Fruit fly (Drosophila melanogaster) whole organism, embryonic: ENCODE results near the gene CG12194.

Experiments used
- BEAF-32 ChIP-seq: fragments of 200-800 bp; sonication (Bioruptor generic); optimal IDR thresholded peaks from 3 replicates; lab custom pipeline; 2017; ENCODE audit warnings: missing biosample characterization, missing genetic modification characterization, mild to moderate bottlenecking, moderate library complexity, missing genetic modification reagents
- Bdp1 ChIP-seq: fragments of 200-800 bp; sonication (Bioruptor generic); optimal IDR thresholded peaks from 3 replicates; lab custom pipeline; 2016; ENCODE audit warnings: missing biosample characterization, missing genetic modification characterization
- Bgb ChIP-seq: fragments of 200-800 bp; sonication (Bioruptor generic); IDR thresholded peaks from 2 replicates; pipeline ENCODE4 v1.3.6; 2022; ENCODE audit warnings: missing biosample characterization, missing genetic modification characterization; ENCODE audit not compliant: partially characterized antibody
- C15 ChIP-seq: fragments of 200-800 bp; sonication (Bioruptor generic); IDR thresholded peaks from 3 replicates; pipeline ENCODE4 v1.3.6; 2022; ENCODE audit warnings: missing biosample characterization, missing genetic modification characterization
- CG10267 ChIP-seq: fragments of 200-800 bp; sonication (Bioruptor generic); optimal IDR thresholded peaks from 2 replicates; lab custom pipeline; 2018; ENCODE audit warnings: missing biosample characterization, mild to moderate bottlenecking, missing genetic modification characterization, moderate library complexity
- CG12391 ChIP-seq: fragments of 200-800 bp; sonication (Bioruptor generic); optimal IDR thresholded peaks from 3 replicates; lab custom pipeline; 2018; ENCODE audit warnings: missing biosample characterization, mild to moderate bottlenecking, missing genetic modification characterization, moderate library complexity
- CG14710 ChIP-seq: fragments of 200-800 bp; sonication (Bioruptor generic); optimal IDR thresholded peaks from 3 replicates; lab custom pipeline; 2019; ENCODE audit warnings: missing biosample characterization, mild to moderate bottlenecking, missing genetic modification characterization, moderate library complexity
- CG17829 ChIP-seq: fragments of 200-800 bp; optimal IDR thresholded peaks from 2 replicates; lab custom pipeline; 2019; ENCODE audit warnings: missing biosample characterization, mild to moderate bottlenecking, missing genetic modification characterization, moderate library complexity
- CG2116 ChIP-seq: fragments of 200-800 bp; sonication (Bioruptor generic); optimal IDR thresholded peaks from 3 replicates; lab custom pipeline; 2018; ENCODE audit warnings: missing biosample characterization, mild to moderate bottlenecking, missing genetic modification characterization
- CG31224 ChIP-seq: fragments of 200-800 bp; sonication (Bioruptor generic); IDR thresholded peaks from 2 replicates; pipeline ENCODE4 v1.3.6; 2022; ENCODE audit warnings: missing biosample characterization, missing genetic modification characterization
- CG33213 ChIP-seq: fragments of 200-800 bp; sonication (Bioruptor generic); optimal IDR thresholded peaks from 3 replicates; lab custom pipeline; 2016; ENCODE audit warnings: missing biosample characterization, missing genetic modification characterization
- CG34224 ChIP-seq: fragments of 200-800 bp; sonication (Bioruptor generic); IDR thresholded peaks from 3 replicates; pipeline ENCODE4 v1.3.6; 2022; ENCODE audit warnings: missing biosample characterization, missing genetic modification characterization; ENCODE audit not compliant: partially characterized antibody
- CG4328 ChIP-seq: fragments of 200-800 bp; sonication (Bioruptor generic); optimal IDR thresholded peaks from 3 replicates; lab custom pipeline; 2017; ENCODE audit warnings: missing biosample characterization, missing genetic modification reagents, missing genetic modification characterization
- CG4404 ChIP-seq: fragments of 200-800 bp; sonication (Bioruptor generic); IDR thresholded peaks from 2 replicates; pipeline ENCODE4 v1.3.6; 2022; ENCODE audit warnings: missing biosample characterization, missing genetic modification characterization
- CG6272 ChIP-seq: fragments of 200-800 bp; sonication (Bioruptor generic); IDR thresholded peaks from 2 replicates; pipeline ENCODE4 v1.3.6; 2022; ENCODE audit warnings: missing biosample characterization, missing genetic modification characterization
- CG6765 ChIP-seq: fragments of 200-800 bp; sonication (Bioruptor generic); optimal IDR thresholded peaks from 3 replicates; lab custom pipeline; 2017; ENCODE audit warnings: missing biosample characterization, mild to moderate bottlenecking, missing genetic modification characterization
- CG7928 ChIP-seq: fragments of 200-800 bp; sonication (Bioruptor generic); optimal IDR thresholded peaks from 2 replicates; lab custom pipeline; 2017; ENCODE audit warnings: missing biosample characterization, mild to moderate bottlenecking, missing genetic modification characterization
- CG7963 ChIP-seq: fragments of 200-800 bp; sonication (Bioruptor generic); IDR thresholded peaks from 3 replicates; pipeline ENCODE4 v1.3.6; 2022; ENCODE audit warnings: missing biosample characterization, missing genetic modification characterization; ENCODE audit not compliant: partially characterized antibody
- CG8765 ChIP-seq: fragments of 200-800 bp; sonication (Bioruptor generic); IDR thresholded peaks from 2 replicates; pipeline ENCODE4 v1.3.6; 2022; ENCODE audit warnings: missing biosample characterization, missing genetic modification characterization
- CG9797 ChIP-seq: fragments of 200-800 bp; sonication (Bioruptor generic); optimal IDR thresholded peaks from 3 replicates; lab custom pipeline; 2018; ENCODE audit warnings: missing biosample characterization, mild to moderate bottlenecking, missing genetic modification characterization
- D ChIP-seq, 2 experiments: fragments of 200-800 bp in 1 of 2; fragments of >200 bp in 1 of 2; sonication (Bioruptor generic) in 1 of 2; optimal IDR thresholded peaks; 2 replicates in 1 of 2; 3 replicates in 1 of 2; lab custom pipeline; 2017; ENCODE audit warnings: mild to moderate bottlenecking in 1 of 2, missing biosample characterization in 1 of 2, missing genetic modification characterization in 1 of 2, missing genetic modification reagents in 1 of 2
- D19B ChIP-seq: fragments of 200-800 bp; sonication (Bioruptor generic); optimal IDR thresholded peaks from 2 replicates; lab custom pipeline; 2017; ENCODE audit warnings: missing biosample characterization, mild to moderate bottlenecking, missing genetic modification characterization
- Doc3 ChIP-seq: fragments of 200-800 bp; sonication (Bioruptor generic); IDR thresholded peaks from 3 replicates; pipeline ENCODE4 v1.3.6; 2022; ENCODE audit warnings: missing biosample characterization, missing genetic modification characterization; ENCODE audit not compliant: partially characterized antibody
- E2f2 ChIP-seq: fragments of 200-800 bp; sonication (Bioruptor generic); IDR thresholded peaks from 2 replicates; pipeline ENCODE4 v1.3.6; 2022; ENCODE audit warnings: missing biosample characterization, missing genetic modification characterization
- HLH54F ChIP-seq: fragments of 200-800 bp; sonication (Bioruptor generic); optimal IDR thresholded peaks from 3 replicates; lab custom pipeline; 2016; ENCODE audit warnings: missing biosample characterization, missing genetic modification characterization
- Hey ChIP-seq: fragments of 200-800 bp; sonication (Bioruptor generic); optimal IDR thresholded peaks from 3 replicates; lab custom pipeline; 2018; ENCODE audit warnings: missing biosample characterization, mild to moderate bottlenecking, missing genetic modification characterization
- HmgZ ChIP-seq: fragments of 200-800 bp; sonication (Bioruptor generic); optimal IDR thresholded peaks from 2 replicates; lab custom pipeline; 2018; ENCODE audit warnings: missing biosample characterization, mild to moderate bottlenecking, missing genetic modification characterization
- Hsf ChIP-seq: fragments of 200-800 bp; sonication (Bioruptor generic); optimal IDR thresholded peaks from 3 replicates; lab custom pipeline; 2016; ENCODE audit warnings: missing biosample characterization, missing genetic modification characterization
- MESR4 ChIP-seq: fragments of 200-800 bp; sonication (Bioruptor generic); optimal IDR thresholded peaks from 2 replicates; lab custom pipeline; 2018; ENCODE audit warnings: missing biosample characterization, mild to moderate bottlenecking, missing genetic modification characterization, moderate library complexity
- Opbp ChIP-seq: fragments of 200-800 bp; sonication (Bioruptor generic); IDR thresholded peaks from 3 replicates; pipeline ENCODE4 v1.3.6; 2022; ENCODE audit warnings: missing biosample characterization, missing genetic modification characterization; ENCODE audit not compliant: partially characterized antibody
- Sry-δ ChIP-seq: fragments of 200-800 bp; sonication (Bioruptor generic); optimal IDR thresholded peaks from 2 replicates; lab custom pipeline; 2016; ENCODE audit warnings: missing biosample characterization, missing genetic modification characterization
- Trl ChIP-seq, 3 experiments: fragments of >200 bp in 2 of 3; fragments of 200-800 bp in 1 of 3; sonication (Bioruptor generic) in 1 of 3; optimal IDR thresholded peaks; 2 replicates in 1 of 3; 3 replicates in 2 of 3; lab custom pipeline; 2016 to 2017; ENCODE audit warnings: missing biosample characterization in 1 of 3, missing genetic modification characterization in 1 of 3
- chinmo ChIP-seq: fragments of 200-800 bp; sonication (Bioruptor generic); IDR thresholded peaks from 4 replicates; pipeline ENCODE4 v1.3.6; 2022; ENCODE audit warnings: missing biosample characterization, missing genetic modification characterization; ENCODE audit not compliant: partially characterized antibody
- crp ChIP-seq, 2 experiments: fragments of 200-800 bp; sonication (Bioruptor generic); optimal IDR thresholded peaks; 2 replicates in 1 of 2; 3 replicates in 1 of 2; lab custom pipeline; 2017; ENCODE audit warnings: missing biosample characterization in 2 of 2, missing genetic modification characterization in 2 of 2, mild to moderate bottlenecking in 1 of 2, moderate library complexity in 1 of 2
- ewg ChIP-seq: fragments of 200-800 bp; sonication (Bioruptor generic); optimal IDR thresholded peaks from 3 replicates; lab custom pipeline; 2017; ENCODE audit warnings: mild to moderate bottlenecking, missing biosample characterization, missing genetic modification reagents, missing genetic modification characterization
- gro ChIP-seq: fragments of 200-800 bp; sonication (Bioruptor generic); optimal IDR thresholded peaks from 2 replicates; lab custom pipeline; 2016; ENCODE audit warnings: missing biosample characterization, missing genetic modification characterization
- gsb-n ChIP-seq: fragments of 200-800 bp; sonication (Bioruptor generic); optimal IDR thresholded peaks from 3 replicates; lab custom pipeline; 2018; ENCODE audit warnings: missing biosample characterization, mild to moderate bottlenecking, missing genetic modification characterization
- knrl ChIP-seq: fragments of 200-800 bp; sonication (Bioruptor generic); IDR thresholded peaks from 3 replicates; pipeline ENCODE4 v1.3.6; 2022; ENCODE audit warnings: missing biosample characterization, missing genetic modification characterization; ENCODE audit not compliant: partially characterized antibody
- nmo ChIP-seq: fragments of 200-800 bp; sonication (Bioruptor generic); optimal IDR thresholded peaks from 2 replicates; lab custom pipeline; 2018; ENCODE audit warnings: missing biosample characterization, mild to moderate bottlenecking, missing genetic modification characterization, moderate library complexity
- pzg ChIP-seq: fragments of 200-800 bp; sonication (Bioruptor generic); optimal IDR thresholded peaks from 3 replicates; lab custom pipeline; 2018; ENCODE audit warnings: missing biosample characterization, mild to moderate bottlenecking, missing genetic modification characterization, moderate library complexity
- row ChIP-seq: fragments of 200-800 bp; sonication (Bioruptor generic); IDR thresholded peaks from 3 replicates; pipeline ENCODE4 v1.3.6; 2022; ENCODE audit warnings: missing biosample characterization, missing genetic modification characterization
- sd ChIP-seq: fragments of 200-800 bp; sonication (Bioruptor generic); optimal IDR thresholded peaks from 3 replicates; lab custom pipeline; 2018; ENCODE audit warnings: missing biosample characterization, mild to moderate bottlenecking, missing genetic modification characterization, moderate library complexity
- stwl ChIP-seq: fragments of 200-800 bp; sonication (Bioruptor generic); optimal IDR thresholded peaks from 3 replicates; lab custom pipeline; 2018; ENCODE audit warnings: missing biosample characterization, mild to moderate bottlenecking, missing genetic modification characterization, moderate library complexity
- sug ChIP-seq: fragments of 200-800 bp; optimal IDR thresholded peaks from 2 replicates; lab custom pipeline; 2019; ENCODE audit warnings: missing biosample characterization, mild to moderate bottlenecking, missing genetic modification characterization, moderate library complexity
- trem ChIP-seq: fragments of 200-800 bp; optimal IDR thresholded peaks from 3 replicates; lab custom pipeline; 2019; ENCODE audit warnings: missing biosample characterization, mild to moderate bottlenecking, missing genetic modification characterization, moderate library complexity
- tx ChIP-seq: fragments of 200-800 bp; sonication (Bioruptor generic); optimal IDR thresholded peaks from 2 replicates; lab custom pipeline; 2016; ENCODE audit warnings: missing biosample characterization, missing genetic modification characterization
- unc-4 ChIP-seq: fragments of 200-800 bp; sonication (Bioruptor generic); IDR thresholded peaks from 2 replicates; pipeline ENCODE4 v1.3.6; 2022; ENCODE audit warnings: missing biosample characterization, missing genetic modification characterization; ENCODE audit not compliant: partially characterized antibody

Gene CG12194

dm6 chr2L:4818056-4818455 is 20.1 kb upstream of the CG12194 start, which contains the start of gene CG3225 (continued):
- TF ChIP-seq row (GFP tag; lab: Robert Waterston, UW) (peak; percentile 22; the same call in 1 of the 3 replicates), CG9797 (GFP tag; lab: Kevin White, UChicago) (peak; percentile 82), Trl (optimal IDR thresholded peaks at IDR 0.05; lab: Kevin White, UChicago) (no peak), Trl (GFP tag; optimal IDR thresholded peaks at IDR 0.05; lab: Kevin White, UChicago) (no peak), CG17829 (tag; lab: Kevin White, UChicago) (peak; percentile 16), knrl (0 out of 3 replicates have a peak, but pooled peaks have one; percentile 4), BEAF-32 (GFP tag; lab: Kevin White, UChicago) (peak; percentile 28), CG33213 (GFP tag; lab: Kevin White, UChicago) (no peak), Bgb (GFP tag; lab: Robert Waterston, UW) (peak; percentile 48; the same call in 1 of the 2 replicates), CG12391 (tag; lab: Kevin White, UChicago) (no peak), MESR4 (GFP tag; lab: Kevin White, UChicago) (peak; percentile 39), CG7928 (no peak), nmo (GFP tag; lab: Kevin White, UChicago) (peak; percentile 8), Hey (tag; lab: Kevin White, UChicago) (no peak), D19B (GFP tag; lab: Kevin White, UChicago) (no peak), Opbp (GFP tag; lab: Robert Waterston, UW) (0 out of 3 replicates have a peak, but pooled peaks have one; percentile 13), tx (GFP tag; lab: Kevin White, UChicago) (no peak), D (optimal IDR thresholded peaks at IDR 0.05; lab: Kevin White, UChicago) (no peak), D (GFP tag; optimal IDR thresholded peaks at IDR 0.05; lab: Kevin White, UChicago) (no peak), chinmo (GFP tag; lab: Robert Waterston, UW) (peak; percentile 66; the same call in 1 of the 4 replicates), unc-4 (GFP tag; lab: Robert Waterston, UW) (peak; percentile 43; the same call in 1 of the 2 replicates), stwl (peak; percentile 89), CG34224 (peak; percentile 74; the same call in 2 of the 3 replicates), CG10267 (tag; lab: Kevin White, UChicago) (peak; percentile 58), HmgZ (tag; lab: Kevin White, UChicago) (peak; percentile 30), sd (tag; lab: Kevin White, UChicago) (peak; percentile 100), E2f2 (GFP tag; lab: Robert Waterston, UW) (peak; percentile 97), CG4328 (GFP tag; lab: Kevin White, UChicago) (no peak), Sry-δ (GFP tag; lab: Kevin White, UChicago) (peak; percentile 25), CG8765 (GFP tag; lab: Robert Waterston, UW) (no peak), pzg (GFP tag; lab: Kevin White, UChicago) (peak; percentile 89), sug (tag; lab: Kevin White, UChicago) (peak; percentile 4), crp (GFP tag; optimal IDR thresholded peaks at IDR 0.05; lab: Kevin White, UChicago) (peak; percentile 78 to 94), HLH54F (no peak), trem (tag; lab: Kevin White, UChicago) (peak; percentile 70), CG6765 (no peak), ewg (GFP tag; lab: Kevin White, UChicago) (no peak), CG14710 (tag; lab: Kevin White, UChicago) (peak; percentile 46), gsb-n (no peak), CG4404 (GFP tag; lab: Robert Waterston, UW) (no peak), Bdp1 (GFP tag; lab: Kevin White, UChicago) (no peak), CG7963 (GFP tag; lab: Robert Waterston, UW) (0 out of 3 replicates have a peak, but pooled peaks have one; percentile 43), CG2116 (GFP tag; lab: Kevin White, UChicago) (peak; percentile 41), Hsf (GFP tag; lab: Kevin White, UChicago) (no peak), CG31224 (no peak), C15 (GFP tag; lab: Robert Waterston, UW) (no peak), gro (GFP tag; lab: Kevin White, UChicago) (peak; percentile 4), CG6272 (GFP tag; lab: Robert Waterston, UW) (no peak), Doc3 (GFP tag; lab: Robert Waterston, UW) (peak; percentile 38; the same call in 1 of the 3 replicates)
